Fruit fly (Drosophila melanogaster) whole organism, embryonic: ENCODE results near the gene CG16972.

Experiments
- ATbp ChIP-seq: fragments of 200-800 bp; sonication (Bioruptor generic); optimal IDR thresholded peaks from 2 replicates; lab custom pipeline; 2017; ENCODE audit warnings: missing biosample characterization, mild to moderate bottlenecking, missing genetic modification characterization, missing genetic modification reagents
- Ada2b ChIP-seq: fragments of 200-800 bp; sonication (Bioruptor generic); IDR thresholded peaks from 2 replicates; pipeline ENCODE4 v1.3.6; 2022; ENCODE audit warnings: missing biosample characterization, missing genetic modification characterization
- Adf1 ChIP-seq: fragments of 200-800 bp; sonication (Bioruptor generic); IDR thresholded peaks from 2 replicates; pipeline ENCODE4 v1.3.6; 2022; ENCODE audit warnings: missing biosample characterization, missing genetic modification characterization
- Awh ChIP-seq: fragments of 200-800 bp; sonication (Bioruptor generic); IDR thresholded peaks from 2 replicates; pipeline ENCODE4, ENCODE4 v1.3.6; 2022; ENCODE audit warnings: missing biosample characterization, missing genetic modification characterization
- CG11456 ChIP-seq: fragments of 200-800 bp; sonication (Bioruptor generic); IDR thresholded peaks from 3 replicates; pipeline ENCODE4 v1.3.6; 2022; ENCODE audit warnings: missing biosample characterization, missing genetic modification characterization
- CG12744 ChIP-seq: fragments of 200-800 bp; sonication (Bioruptor generic); optimal IDR thresholded peaks from 2 replicates; lab custom pipeline; 2016; ENCODE audit warnings: missing biosample characterization, missing genetic modification characterization
- CG13624 ChIP-seq: fragments of 200-800 bp; sonication (Bioruptor generic); optimal IDR thresholded peaks from 2 replicates; lab custom pipeline; 2016; ENCODE audit warnings: missing biosample characterization, missing genetic modification characterization
- CG13894 ChIP-seq: fragments of 200-800 bp; sonication (Bioruptor generic); optimal IDR thresholded peaks from 3 replicates; lab custom pipeline; 2018; ENCODE audit warnings: missing biosample characterization, mild to moderate bottlenecking, missing genetic modification characterization, moderate library complexity
- CG1647 ChIP-seq: fragments of 200-800 bp; sonication (Bioruptor generic); optimal IDR thresholded peaks from 3 replicates; lab custom pipeline; 2016; ENCODE audit warnings: missing biosample characterization, missing genetic modification characterization
- CG16779 ChIP-seq: fragments of 200-800 bp; sonication (Bioruptor generic); IDR thresholded peaks from 2 replicates; pipeline ENCODE4 v1.3.6; 2022; ENCODE audit warnings: missing biosample characterization, missing genetic modification characterization
- CG17359 ChIP-seq: fragments of 200-800 bp; sonication (Bioruptor generic); optimal IDR thresholded peaks from 3 replicates; lab custom pipeline; 2018; ENCODE audit warnings: missing biosample characterization, mild to moderate bottlenecking, missing genetic modification characterization, moderate library complexity
- CG18262 ChIP-seq: fragments of 200-800 bp; optimal IDR thresholded peaks from 3 replicates; lab custom pipeline; 2019; ENCODE audit warnings: missing biosample characterization, mild to moderate bottlenecking, missing genetic modification characterization, moderate library complexity
- CG33557 ChIP-seq: fragments of 200-800 bp; sonication (Bioruptor generic); optimal IDR thresholded peaks from 2 replicates; lab custom pipeline; 2019; ENCODE audit warnings: missing biosample characterization, mild to moderate bottlenecking, missing genetic modification characterization, moderate library complexity
- CG4360 ChIP-seq: fragments of 200-800 bp; sonication (Bioruptor generic); IDR thresholded peaks from 2 replicates; pipeline ENCODE4 v1.3.6; 2022; ENCODE audit warnings: missing biosample characterization, missing genetic modification characterization
- CG4820 ChIP-seq: fragments of 200-800 bp; sonication (Bioruptor generic); optimal IDR thresholded peaks from 3 replicates; lab custom pipeline; 2016; ENCODE audit warnings: missing biosample characterization, missing genetic modification characterization
- CG6683 ChIP-seq: fragments of 200-800 bp; sonication (Bioruptor generic); optimal IDR thresholded peaks from 2 replicates; lab custom pipeline; 2017; ENCODE audit warnings: missing biosample characterization, mild to moderate bottlenecking, missing genetic modification characterization, missing genetic modification reagents
- CG6813 ChIP-seq: fragments of 200-800 bp; sonication (Bioruptor generic); optimal IDR thresholded peaks from 2 replicates; lab custom pipeline; 2017; ENCODE audit warnings: missing biosample characterization, missing genetic modification characterization, mild to moderate bottlenecking, moderate library complexity, missing genetic modification reagents
- CG8290 ChIP-seq, 3 experiments: fragments of 200-800 bp; sonication (Bioruptor generic); optimal IDR thresholded peaks; 2 replicates each; lab custom pipeline; 2016 to 2019; ENCODE audit warnings: missing biosample characterization in 3 of 3, missing genetic modification characterization in 3 of 3, mild to moderate bottlenecking in 2 of 3, moderate library complexity in 1 of 3
- CTCF ChIP-seq: fragments of 200-800 bp; sonication (Bioruptor generic); optimal IDR thresholded peaks from 2 replicates; lab custom pipeline; 2017; ENCODE audit warnings: missing biosample characterization, mild to moderate bottlenecking, missing genetic modification characterization, moderate library complexity
- E2f2 ChIP-seq: fragments of 200-800 bp; sonication (Bioruptor generic); IDR thresholded peaks from 2 replicates; pipeline ENCODE4 v1.3.6; 2022; ENCODE audit warnings: missing biosample characterization, missing genetic modification characterization
- HLH3B ChIP-seq: fragments of 200-800 bp; sonication (Bioruptor generic); IDR thresholded peaks from 2 replicates; pipeline ENCODE4 v1.3.6; 2022; ENCODE audit warnings: missing biosample characterization, missing genetic modification characterization
- HLH4C ChIP-seq: fragments of 200-800 bp; sonication (Bioruptor generic); IDR thresholded peaks from 3 replicates; pipeline ENCODE4 v1.3.6; 2022; ENCODE audit warnings: missing biosample characterization, missing genetic modification characterization; ENCODE audit not compliant: partially characterized antibody
- Hmr ChIP-seq: fragments of 200-800 bp; sonication (Bioruptor generic); optimal IDR thresholded peaks from 3 replicates; lab custom pipeline; 2017; ENCODE audit warnings: mild to moderate bottlenecking, missing biosample characterization, missing genetic modification reagents, missing genetic modification characterization
- Hmx ChIP-seq: fragments of 200-800 bp; sonication (Bioruptor generic); optimal IDR thresholded peaks from 2 replicates; lab custom pipeline; 2016; ENCODE audit warnings: missing biosample characterization, missing genetic modification characterization
- Kr ChIP-seq: fragments of 200-800 bp; sonication (Bioruptor generic); optimal IDR thresholded peaks from 2 replicates; lab custom pipeline; 2017; ENCODE audit warnings: missing biosample characterization, mild to moderate bottlenecking, missing genetic modification characterization
- Med ChIP-seq: fragments of 200-800 bp; sonication (Bioruptor generic); peaks from one replicate; lab custom pipeline; 2016; ENCODE audit warnings: missing biosample characterization, missing genetic modification characterization, mild to moderate bottlenecking, inconsistent platforms, moderate library complexity
- Ptx1 ChIP-seq: fragments of 200-800 bp; sonication (Bioruptor generic); IDR thresholded peaks from 2 replicates; pipeline ENCODE4 v1.3.6; 2022; ENCODE audit warnings: missing biosample characterization, missing genetic modification characterization
- Sin3A ChIP-seq: fragments of >200 bp; optimal IDR thresholded peaks from 2 replicates; lab custom pipeline; 2018
- ash1 ChIP-seq: fragments of 200-800 bp; sonication (Bioruptor generic); optimal IDR thresholded peaks from 2 replicates; lab custom pipeline; 2018; ENCODE audit warnings: missing biosample characterization, mild to moderate bottlenecking, missing genetic modification characterization
- br ChIP-seq: fragments of >200 bp; optimal IDR thresholded peaks from 2 replicates; lab custom pipeline; 2017
- cato ChIP-seq: fragments of 200-800 bp; sonication (Bioruptor generic); optimal IDR thresholded peaks from 2 replicates; lab custom pipeline; 2016; ENCODE audit warnings: missing biosample characterization, missing genetic modification characterization, borderline replicate concordance
- corto ChIP-seq: fragments of 200-800 bp; sonication (Bioruptor generic); optimal IDR thresholded peaks from 2 replicates; lab custom pipeline; 2016; ENCODE audit warnings: missing biosample characterization, mild to moderate bottlenecking, missing genetic modification characterization, moderate library complexity
- dimm ChIP-seq: fragments of 200-800 bp; sonication (Bioruptor generic); IDR thresholded peaks from 2 replicates; pipeline ENCODE4 v1.3.6; 2022; ENCODE audit warnings: missing biosample characterization, missing genetic modification characterization
- dm ChIP-seq: fragments of 200-800 bp; sonication (Bioruptor generic); optimal IDR thresholded peaks from 3 replicates; lab custom pipeline; 2016; ENCODE audit warnings: missing biosample characterization, missing genetic modification characterization
- gem ChIP-seq: fragments of 200-800 bp; sonication (Bioruptor generic); optimal IDR thresholded peaks from 2 replicates; lab custom pipeline; 2019; ENCODE audit warnings: missing biosample characterization, mild to moderate bottlenecking, missing genetic modification characterization, moderate library complexity
- gsb ChIP-seq: fragments of 200-800 bp; sonication (Bioruptor generic); IDR thresholded peaks from 2 replicates; pipeline ENCODE4 v1.3.6; 2022; ENCODE audit warnings: missing biosample characterization, missing genetic modification characterization
- mld ChIP-seq: fragments of 200-800 bp; sonication (Bioruptor generic); IDR thresholded peaks from 3 replicates; pipeline ENCODE4 v1.3.6; 2022; ENCODE audit warnings: missing biosample characterization, missing genetic modification characterization; ENCODE audit not compliant: partially characterized antibody
- nerfin-2 ChIP-seq: fragments of 200-800 bp; sonication (Bioruptor generic); IDR thresholded peaks from 2 replicates; pipeline ENCODE4 v1.3.6; 2022; ENCODE audit warnings: missing biosample characterization, missing genetic modification characterization; ENCODE audit not compliant: partially characterized antibody
- ranshi ChIP-seq: fragments of 200-800 bp; sonication (Bioruptor generic); IDR thresholded peaks from 2 replicates; pipeline ENCODE4 v1.3.6; 2022; ENCODE audit warnings: missing biosample characterization, missing genetic modification characterization
- schlank ChIP-seq: fragments of 200-800 bp; sonication (Bioruptor generic); optimal IDR thresholded peaks from 2 replicates; lab custom pipeline; 2018; ENCODE audit warnings: missing biosample characterization, mild to moderate bottlenecking, missing genetic modification characterization
- sd ChIP-seq: fragments of 200-800 bp; sonication (Bioruptor generic); optimal IDR thresholded peaks from 3 replicates; lab custom pipeline; 2018; ENCODE audit warnings: missing biosample characterization, mild to moderate bottlenecking, missing genetic modification characterization, moderate library complexity
- sens-2 ChIP-seq: fragments of 200-800 bp; sonication (Bioruptor generic); IDR thresholded peaks from 2 replicates; pipeline ENCODE4 v1.3.6; 2022; ENCODE audit warnings: missing biosample characterization, missing genetic modification characterization
- shn ChIP-seq: fragments of 200-800 bp; sonication (Bioruptor generic); optimal IDR thresholded peaks from 3 replicates; lab custom pipeline; 2016; ENCODE audit warnings: missing biosample characterization, missing genetic modification characterization
- slou ChIP-seq: fragments of 200-800 bp; sonication (Bioruptor generic); optimal IDR thresholded peaks from 3 replicates; lab custom pipeline; 2016; ENCODE audit warnings: missing biosample characterization, missing genetic modification characterization
- tio ChIP-seq: fragments of 200-800 bp; sonication (Bioruptor generic); optimal IDR thresholded peaks from 2 replicates; lab custom pipeline; 2017; ENCODE audit warnings: missing biosample characterization, missing genetic modification characterization, inconsistent platforms
- tll ChIP-seq, 2 experiments: fragments of 200-800 bp in 1 of 2; fragments of >200 bp in 1 of 2; sonication (Bioruptor generic) in 1 of 2; optimal IDR thresholded peaks; 2 replicates each; lab custom pipeline; 2017 to 2019; ENCODE audit warnings: missing biosample characterization in 2 of 2, missing genetic modification characterization in 2 of 2, mild to moderate bottlenecking in 1 of 2, moderate library complexity in 1 of 2
- tup ChIP-seq: fragments of 200-800 bp; sonication (Bioruptor generic); optimal IDR thresholded peaks from 2 replicates; lab custom pipeline; 2016; ENCODE audit warnings: missing biosample characterization, mild to moderate bottlenecking, missing genetic modification characterization, moderate library complexity
- usp ChIP-seq: fragments of >200 bp; optimal IDR thresholded peaks from 2 replicates; lab custom pipeline; 2017; ENCODE audit warnings: missing biosample characterization, missing genetic modification characterization
- wor ChIP-seq: fragments of 200-800 bp; sonication (Bioruptor generic); IDR thresholded peaks from 2 replicates; pipeline ENCODE4 v1.3.6; 2022; ENCODE audit warnings: missing biosample characterization, missing genetic modification characterization
- yki ChIP-seq: fragments of >200 bp; optimal IDR thresholded peaks from 3 replicates; lab custom pipeline; 2018

Gene CG16972

dm6 chr2L:13164994-13165801, 37.9 kb downstream of the CG16972 start, which contains the start of gene Sirt1 (continued):
- TF ChIP-seq HLH4C (GFP tag; lab: Robert Waterston, UW) = no peak
- peak; percentile 71 for TF ChIP-seq CG17359 (tag; lab: Kevin White, UChicago)
- peak; percentile 73 for TF ChIP-seq CG6813
- peak; percentile 73 for TF ChIP-seq CG13894 (tag; lab: Kevin White, UChicago)
- peak; percentile 79 for TF ChIP-seq slou (GFP tag; lab: Kevin White, UChicago)
- no peak for TF ChIP-seq mld
- peak; percentile 34 for TF ChIP-seq CG13624
- peak; percentile 28; the same call in 1 of the 2 replicates for TF ChIP-seq Ada2b
- peak; percentile 43; the same call in 1 of the 2 replicates for TF ChIP-seq E2f2 (GFP tag; lab: Robert Waterston, UW)
- no peak for TF ChIP-seq CG12744 (GFP tag; lab: Kevin White, UChicago)
- TF ChIP-seq ATbp (GFP tag; lab: Kevin White, UChicago) = peak; percentile 62
- no peak for TF ChIP-seq nerfin-2 (GFP tag; lab: Robert Waterston, UW)
- TF ChIP-seq dimm (GFP tag; lab: Robert Waterston, UW) = no peak
- no peak for TF ChIP-seq yki (lab: Kevin White, UChicago)
- no peak for TF ChIP-seq Kr (GFP tag; lab: Kevin White, UChicago)
- no peak for TF ChIP-seq shn (GFP tag; lab: Kevin White, UChicago)
- peak; percentile 89 for TF ChIP-seq Ptx1 (GFP tag; lab: Robert Waterston, UW)
- peak; percentile 94 for TF ChIP-seq tio (GFP tag; lab: Kevin White, UChicago)
- 0 out of 2 replicates have a peak, but pooled peaks have one; percentile 8 for TF ChIP-seq sens-2 (GFP tag; lab: Robert Waterston, UW)
- TF ChIP-seq Med = peak; percentile 88
- TF ChIP-seq Awh (GFP tag; lab: Robert Waterston, UW) = peak; percentile 61; the same call in 1 of the 2 replicates
- TF ChIP-seq tup (GFP tag; lab: Kevin White, UChicago) = peak; percentile 11
- no peak for TF ChIP-seq CTCF
- no peak for TF ChIP-seq br (lab: Kevin White, UChicago)
- TF ChIP-seq tll (GFP tag; optimal IDR thresholded peaks at IDR 0.05; lab: Kevin White, UChicago) = no peak
- no peak for TF ChIP-seq usp
- TF ChIP-seq CG11456 = peak; percentile 67; the same call in 2 of the 3 replicates
- TF ChIP-seq dm (GFP tag; lab: Kevin White, UChicago) = no peak
- 0 out of 2 replicates have a peak, but pooled peaks have one; percentile 21 for TF ChIP-seq CG16779 (GFP tag; lab: Robert Waterston, UW)
- TF ChIP-seq ash1 = no peak
- TF ChIP-seq CG8290 (GFP tag; optimal IDR thresholded peaks at IDR 0.05; lab: Kevin White, UChicago) = peak; percentile 83
- peak; percentile 2 to 7 for TF ChIP-seq CG8290 (tag; optimal IDR thresholded peaks at IDR 0.05; lab: Kevin White, UChicago)
- no peak for TF ChIP-seq Hmx (GFP tag; lab: Kevin White, UChicago)
- peak; percentile 80 for TF ChIP-seq CG33557 (GFP tag; lab: Kevin White, UChicago)
- peak; percentile 95 for TF ChIP-seq gem
- TF ChIP-seq CG18262 (tag; lab: Kevin White, UChicago) = peak; percentile 94
- TF ChIP-seq CG1647 (GFP tag; lab: Kevin White, UChicago) = no peak
- TF ChIP-seq CG4360 (GFP tag; lab: Robert Waterston, UW) = no peak
- no peak for TF ChIP-seq corto (GFP tag; lab: Kevin White, UChicago)
- peak; percentile 54 for TF ChIP-seq sd
- peak; percentile 63; the same call in 1 of the 2 replicates for TF ChIP-seq HLH3B (GFP tag; lab: Robert Waterston, UW)
- peak; percentile 24 for TF ChIP-seq CG6683 (GFP tag; lab: Kevin White, UChicago)
- no peak for TF ChIP-seq Sin3A (lab: Kevin White, UChicago)
- TF ChIP-seq cato (GFP tag; lab: Kevin White, UChicago) = peak; percentile 73
- TF ChIP-seq ranshi (GFP tag; lab: Robert Waterston, UW) = peak; percentile 63
- TF ChIP-seq gsb = peak; percentile 52; the same call in 1 of the 2 replicates
- TF ChIP-seq schlank (tag; lab: Kevin White, UChicago) = peak; percentile 41
- no peak for TF ChIP-seq Adf1 (GFP tag; lab: Robert Waterston, UW)
- peak; percentile 86 for TF ChIP-seq Hmr (GFP tag; lab: Kevin White, UChicago)
- TF ChIP-seq CG4820 (GFP tag; lab: Kevin White, UChicago) = peak; percentile 83
- TF ChIP-seq wor = peak; percentile 75
